Worm (Caenorhabditis elegans) whole organism, late embryonic: ENCODE measurements around the gene ttr-5.

Experiments
- ceh-24 ChIP-seq: sonication (generic microtip); optimal IDR thresholded peaks from 2 replicates; lab custom pipeline; 2016; ENCODE audit warnings: mild to moderate bottlenecking, missing genetic modification characterization, missing compliant biosample characterization
- ets-4 ChIP-seq: sonication (generic microtip); optimal IDR thresholded peaks from 2 replicates; lab custom pipeline; 2016; ENCODE audit warnings: missing genetic modification characterization, missing compliant biosample characterization
- fkh-10 ChIP-seq: fragments of 150-350 bp; optimal IDR thresholded peaks from 2 replicates; lab custom pipeline; 2014; ENCODE audit warnings: missing biosample characterization, missing genetic modification reagents, missing genetic modification characterization
- pag-3 ChIP-seq: sonication (generic microtip); optimal IDR thresholded peaks from 2 replicates; lab custom pipeline; 2016; ENCODE audit warnings: missing compliant biosample characterization, missing genetic modification characterization, borderline replicate concordance
- unc-55 ChIP-seq: sonication (generic microtip); optimal IDR thresholded peaks from 2 replicates; lab custom pipeline; 2017; ENCODE audit warnings: missing biosample characterization, missing genetic modification reagents, missing genetic modification characterization

- TF ChIP-seq ets-4 (tag; lab: Kevin White, UChicago) (no peak), unc-55 (no peak), pag-3 (tag; lab: Kevin White, UChicago) (no peak), ceh-24 (tag; lab: Kevin White, UChicago) (no peak), fkh-10 (no peak)
These were observed 15.6 kb upstream of the ttr-5 start, which contains the start of gene C40H1.8 for ce11 chrIII:9314476-9314875.
